Worm (Caenorhabditis elegans) whole organism, L4 larva: ENCODE data around the gene ZK829.1.

Source experiments
- F49E8.2 ChIP-seq: sonication (generic microtip); optimal IDR thresholded peaks from 2 replicates; lab custom pipeline; 2016; ENCODE audit warnings: missing compliant biosample characterization, mild to moderate bottlenecking, missing genetic modification characterization, borderline replicate concordance
- ceh-28 ChIP-seq: fragments of 150-350 bp; optimal IDR thresholded peaks from 2 replicates; lab custom pipeline; 2014; ENCODE audit warnings: missing biosample characterization, missing genetic modification reagents, missing genetic modification characterization
- daf-12 ChIP-seq: fragments of 150-350 bp; optimal IDR thresholded peaks from 2 replicates; lab custom pipeline; 2014; ENCODE audit warnings: missing biosample characterization, missing genetic modification reagents, missing genetic modification characterization
- fos-1 ChIP-seq: fragments of 150-350 bp; optimal IDR thresholded peaks from 2 replicates; lab custom pipeline; 2014; ENCODE audit warnings: missing biosample characterization, missing genetic modification characterization
- tra-1 ChIP-seq: fragments of 200-800 bp; sonication (Bioruptor generic); IDR thresholded peaks from 2 replicates; pipeline ENCODE4 v1.3.6; 2022; ENCODE audit warnings: missing genetic modification reagents, missing genetic modification characterization, missing compliant biosample characterization
- unc-39 ChIP-seq: sonication (generic microtip); optimal IDR thresholded peaks from 2 replicates; lab custom pipeline; 2017; ENCODE audit warnings: missing biosample characterization, missing genetic modification characterization
- unc-62 ChIP-seq, 3 experiments: fragments of 150-350 bp in 1 of 3; sonication (generic microtip); optimal IDR thresholded peaks in 2 of 3; peaks in 1 of 3; 1 replicate in 1 of 3; 2 replicates in 2 of 3; lab custom pipeline; 2014 to 2017; ENCODE audit warnings: missing biosample characterization in 3 of 3, missing genetic modification characterization in 3 of 3, missing genetic modification reagents in 3 of 3, missing genotype in 1 of 3
- zag-1 ChIP-seq: fragments of 150-350 bp; optimal IDR thresholded peaks from 2 replicates; lab custom pipeline; 2014; ENCODE audit warnings: missing biosample characterization, missing genetic modification characterization

- TF ChIP-seq unc-62 (GFP tag; optimal IDR thresholded peaks at IDR 0.05 in 1 of 2; lab: Kevin White, UChicago) (no peak), unc-62 (tag; optimal IDR thresholded peaks at IDR 0.05; lab: Kevin White, UChicago) (no peak), daf-12 (tag; lab: Kevin White, UChicago) (no peak), zag-1 (tag; lab: Kevin White, UChicago) (no peak), ceh-28 (tag; lab: Kevin White, UChicago) (no peak), fos-1 (no peak), F49E8.2 (tag; lab: Kevin White, UChicago) (no peak), unc-39 (no peak), tra-1 (GFP tag; lab: Robert Waterston, UW) (no peak)
Measured at ce11 chrIV:11917886-11918285, 24.3 kb downstream of the ZK829.1 start.
